Worm (Caenorhabditis elegans) whole organism, late embryonic: ENCODE results near the gene F43C11.3.

Experiments
- K02D7.2 ChIP-seq: sonication (generic microtip); optimal IDR thresholded peaks from 2 replicates; lab custom pipeline; 2017; ENCODE audit warnings: mild to moderate bottlenecking, missing genetic modification characterization, missing compliant biosample characterization
- ceh-34 ChIP-seq: sonication (generic microtip); optimal IDR thresholded peaks from 2 replicates; lab custom pipeline; 2016; ENCODE audit warnings: mild to moderate bottlenecking, missing genetic modification characterization, missing compliant biosample characterization
- nhr-11 ChIP-seq: fragments of 150-350 bp; optimal IDR thresholded peaks from 2 replicates; lab custom pipeline; 2014; ENCODE audit warnings: missing biosample characterization, missing genetic modification characterization

ce11 chrII:2377751-2378150 is 24.6 kb downstream of the F43C11.3 start, which contains the start of gene F16G10.6:
- TF ChIP-seq K02D7.2 (tag; lab: Kevin White, UChicago) (no peak), nhr-11 (no peak), ceh-34 (tag; lab: Kevin White, UChicago) (no peak)
